Worm (Caenorhabditis elegans) whole organism, L4/young adult: ENCODE measurements around the gene rpb-2.

Source experiments
- W03F9.2 ChIP-seq: fragments of 150-350 bp; optimal IDR thresholded peaks from 2 replicates; lab custom pipeline; 2014; ENCODE audit warnings: missing biosample characterization, missing genetic modification characterization
- dao-5 ChIP-seq: sonication (generic microtip); optimal IDR thresholded peaks from 2 replicates; lab custom pipeline; 2016; ENCODE audit warnings: missing genotype, missing genetic modification characterization, moderate library complexity, missing compliant biosample characterization

ce11 chrIII:4967236-4967635 is 27.9 kb downstream of the rpb-2 start:
- no peak for TF ChIP-seq dao-5
- TF ChIP-seq W03F9.2 (tag; lab: Kevin White, UChicago), result no peak
